Worm (Caenorhabditis elegans) whole organism, L1 larva: Measurements from ENCODE around the gene clec-42.

ENCODE experiments used
- C16A3.4 ChIP-seq: fragments of 150-350 bp; optimal IDR thresholded peaks from 2 replicates; lab custom pipeline; 2014; ENCODE audit warnings: missing biosample characterization, missing genetic modification characterization
- aly-2 ChIP-seq: fragments of 150-350 bp; optimal IDR thresholded peaks from 2 replicates; lab custom pipeline; 2014; ENCODE audit warnings: missing biosample characterization, missing genetic modification characterization
- ceh-63 ChIP-seq: fragments of 200-800 bp; sonication (Bioruptor generic); optimal IDR thresholded peaks from 2 replicates; lab custom pipeline; 2018; ENCODE audit warnings: mild to moderate bottlenecking, missing genetic modification characterization, missing compliant biosample characterization
- ceh-82 ChIP-seq, 3 experiments: fragments of 150-350 bp in 1 of 3; sonication (generic microtip) in 2 of 3; optimal IDR thresholded peaks; 2 replicates each; lab custom pipeline; 2014 to 2017; ENCODE audit warnings: missing biosample characterization in 3 of 3, missing genetic modification characterization in 3 of 3
- efl-1 ChIP-seq, 4 experiments: fragments of 150-350 bp; optimal IDR thresholded peaks in 3 of 4; peaks in 1 of 4; 1 replicate in 1 of 4; 2 replicates in 3 of 4; lab custom pipeline; 2014; ENCODE audit warnings: missing biosample characterization in 2 of 4, missing genetic modification characterization in 2 of 4, missing genetic modification reagents in 2 of 4
- ets-5 ChIP-seq: fragments of 200-800 bp; sonication (Bioruptor generic); IDR thresholded peaks from 2 replicates; pipeline ENCODE4 v1.3.6; 2022; ENCODE audit warnings: missing genetic modification characterization, missing compliant biosample characterization
- irx-1 ChIP-seq: sonication (generic microtip); optimal IDR thresholded peaks from 2 replicates; lab custom pipeline; 2016; ENCODE audit warnings: missing genetic modification characterization, missing compliant biosample characterization
- lin-13 ChIP-seq: fragments of 150-350 bp; optimal IDR thresholded peaks from 2 replicates; lab custom pipeline; 2014; ENCODE audit warnings: missing biosample characterization, missing genetic modification reagents, missing genetic modification characterization
- nhr-12 ChIP-seq: sonication (generic microtip); optimal IDR thresholded peaks from 2 replicates; lab custom pipeline; 2017; ENCODE audit warnings: missing biosample characterization, missing genetic modification characterization
- nhr-237 ChIP-seq: fragments of 150-350 bp; optimal IDR thresholded peaks from 2 replicates; lab custom pipeline; 2014; ENCODE audit warnings: missing biosample characterization, missing genetic modification characterization
- nhr-90 ChIP-seq: sonication (generic microtip); optimal IDR thresholded peaks from 2 replicates; lab custom pipeline; 2016; ENCODE audit warnings: mild to moderate bottlenecking, missing genetic modification characterization, missing compliant biosample characterization; ENCODE audit not compliant: poor library complexity
- sptf-1 ChIP-seq: fragments of 150-350 bp; optimal IDR thresholded peaks from 2 replicates; lab custom pipeline; 2014; ENCODE audit warnings: missing biosample characterization, missing genetic modification characterization
- sup-37 ChIP-seq: fragments of 200-800 bp; sonication (Bioruptor generic); optimal IDR thresholded peaks from 2 replicates; lab custom pipeline; 2018; ENCODE audit warnings: mild to moderate bottlenecking, missing genetic modification characterization, missing compliant biosample characterization
- unc-130 ChIP-seq: fragments of 150-350 bp; optimal IDR thresholded peaks from 2 replicates; lab custom pipeline; 2017; ENCODE audit warnings: missing biosample characterization, missing genetic modification characterization, inconsistent platforms

- TF ChIP-seq aly-2 (tag; lab: Kevin White, UChicago) (no peak), ceh-63 (GFP tag; lab: Kevin White, UChicago) (no peak), lin-13 (GFP tag; lab: Kevin White, UChicago) (no peak), sptf-1 (tag; lab: Kevin White, UChicago) (no peak), unc-130 (no peak), C16A3.4 (no peak), sup-37 (GFP tag; lab: Kevin White, UChicago) (no peak), nhr-12 (no peak), ceh-82 (tag; optimal IDR thresholded peaks at IDR 0.05; lab: Kevin White, UChicago) (no peak), nhr-237 (tag; lab: Kevin White, UChicago) (no peak), nhr-90 (tag; lab: Kevin White, UChicago) (no peak), ets-5 (GFP tag; lab: Robert Waterston, UW) (no peak), irx-1 (tag; lab: Kevin White, UChicago) (no peak), efl-1 (optimal IDR thresholded peaks at IDR 0.05; lab: Kevin White, UChicago) (no peak), efl-1 (GFP tag; optimal IDR thresholded peaks at IDR 0.05 in 1 of 2; lab: Kevin White, UChicago) (no peak)
Measured at ce11 chrV:18236714-18237288, 45.6 kb downstream of the clec-42 start, which contains the start of gene R10E8.3.
